Worm (Caenorhabditis elegans): ENCODE measurements around the gene CD4.1.

ce11 chrV:5634445-5634844 lies 28.1 kb downstream of the CD4.1 start:
- TF ChIP-seq ztf-23 (GFP tag; IDR thresholded peaks at IDR 0.05) (no peak), ref-1 (GFP tag; conservative IDR thresholded peaks at IDR 0.05) (no peak), tab-1 (GFP tag; IDR thresholded peaks at IDR 0.05) (no peak)
